Worm (Caenorhabditis elegans) whole organism, early embryonic: ENCODE measurements around the gene str-99.

Source experiments
- B0310.2 ChIP-seq: sonication (generic microtip); optimal IDR thresholded peaks from 2 replicates; lab custom pipeline; 2016; ENCODE audit warnings: mild to moderate bottlenecking, missing genetic modification characterization, missing compliant biosample characterization
- F13C5.2 ChIP-seq: sonication (generic microtip); optimal IDR thresholded peaks from 2 replicates; lab custom pipeline; 2017; ENCODE audit warnings: mild to moderate bottlenecking, missing genetic modification characterization, inconsistent platforms, missing compliant biosample characterization
- aly-1 ChIP-seq: sonication (generic microtip); optimal IDR thresholded peaks from 2 replicates; lab custom pipeline; 2016; ENCODE audit warnings: missing genetic modification characterization, missing compliant biosample characterization
- ama-1 ChIP-seq: fragments of 150-350 bp; optimal IDR thresholded peaks from 2 replicates; lab custom pipeline; 2014
- ceh-13 ChIP-seq: fragments of 200-800 bp; sonication (Bioruptor generic); optimal IDR thresholded peaks from 2 replicates; lab custom pipeline; 2018; ENCODE audit warnings: mild to moderate bottlenecking, missing genetic modification characterization, missing compliant biosample characterization
- ceh-36 ChIP-seq: sonication (generic microtip); optimal IDR thresholded peaks from 2 replicates; lab custom pipeline; 2016; ENCODE audit warnings: missing genetic modification characterization, inconsistent platforms, missing compliant biosample characterization
- ets-7 ChIP-seq: sonication (generic microtip); optimal IDR thresholded peaks from 2 replicates; lab custom pipeline; 2016; ENCODE audit warnings: missing genotype, missing genetic modification characterization, missing compliant biosample characterization
- flt-1 ChIP-seq: fragments of 200-800 bp; sonication (Bioruptor generic); IDR thresholded peaks from 2 replicates; pipeline ENCODE4 v1.3.6; 2022; ENCODE audit warnings: missing genetic modification characterization, missing compliant biosample characterization
- hmbx-1 ChIP-seq: sonication (generic microtip); optimal IDR thresholded peaks from 2 replicates; lab custom pipeline; 2016; ENCODE audit warnings: mild to moderate bottlenecking, missing genetic modification characterization, missing compliant biosample characterization
- hmg-4 ChIP-seq: fragments of 200-800 bp; sonication (Bioruptor generic); optimal IDR thresholded peaks from 2 replicates; lab custom pipeline; 2018; ENCODE audit warnings: mild to moderate bottlenecking, missing genetic modification characterization, missing compliant biosample characterization
- hnd-1 ChIP-seq: sonication (generic microtip); optimal IDR thresholded peaks from 2 replicates; lab custom pipeline; 2016; ENCODE audit warnings: missing genetic modification characterization, missing compliant biosample characterization
- pes-1 ChIP-seq: fragments of 200-800 bp; sonication (Bioruptor generic); IDR thresholded peaks from 2 replicates; pipeline ENCODE4 v1.3.6; 2022; ENCODE audit warnings: missing genetic modification reagents, missing genetic modification characterization, missing compliant biosample characterization
- scrt-1 ChIP-seq: fragments of 200-800 bp; sonication (Bioruptor generic); IDR thresholded peaks from 2 replicates; pipeline ENCODE4 v1.3.6; 2022; ENCODE audit warnings: missing genetic modification characterization, missing compliant biosample characterization
- sea-1 ChIP-seq: fragments of 200-800 bp; sonication (Bioruptor generic); conservative IDR thresholded peaks from 2 replicates; pipeline ENCODE4 v1.3.6; 2022; ENCODE audit warnings: missing genetic modification characterization, missing compliant biosample characterization
- tbx-11 ChIP-seq: fragments of 200-800 bp; sonication (Bioruptor generic); IDR thresholded peaks from 2 replicates; pipeline ENCODE4 v1.3.6; 2022; ENCODE audit warnings: missing genetic modification characterization, missing compliant biosample characterization
- tbx-37 ChIP-seq: fragments of 200-800 bp; sonication (Bioruptor generic); conservative IDR thresholded peaks from 2 replicates; pipeline ENCODE4 v1.3.6; 2022; ENCODE audit warnings: missing genetic modification reagents, missing genetic modification characterization, missing compliant biosample characterization
- tra-4 ChIP-seq: sonication (generic microtip); optimal IDR thresholded peaks from 2 replicates; lab custom pipeline; 2017; ENCODE audit warnings: missing genetic modification characterization, missing compliant biosample characterization

Gene str-99

ce11 chrV:16190485-16190884, 32.2 kb upstream of the str-99 start, which contains the start of gene srh-281:
Gene srh-281, plus strand, starts transcription at chrV:16190785.
- TF ChIP-seq hmbx-1 (tag; lab: Kevin White, UChicago) (no peak), ceh-13 (no peak), scrt-1 (no peak), B0310.2 (tag; lab: Kevin White, UChicago) (no peak)

DNA sequence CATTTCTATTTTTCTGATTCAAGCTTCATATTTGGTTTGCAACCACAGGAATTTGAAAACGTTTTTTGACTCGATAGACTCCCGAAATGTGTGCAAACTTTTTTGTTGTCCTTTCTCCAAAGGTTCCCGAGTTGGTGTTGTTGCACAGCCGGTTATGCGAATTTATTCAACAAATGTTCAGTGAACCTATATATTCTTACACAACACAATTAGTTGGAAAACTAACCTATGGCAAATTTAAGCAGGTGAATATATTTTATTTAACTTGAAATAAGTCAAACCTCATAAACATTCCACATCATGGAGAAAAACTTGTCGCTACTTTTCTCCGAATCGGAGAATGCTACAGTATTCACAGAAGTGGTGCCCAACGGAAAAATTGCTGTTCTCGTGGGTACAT, 25.1 kb upstream of the str-99 start, which contains the start of gene srz-14:
Gene srz-14, plus strand, starts transcription at position 301 of the 400 bp plus-strand sequence.
- TF ChIP-seq ceh-13 (no peak), tbx-11 (GFP tag; lab: Robert Waterston, UW) (no peak), tra-4 (tag; lab: Kevin White, UChicago) (no peak), tbx-37 (no peak), hnd-1 (no peak), ceh-36 (no peak), B0310.2 (tag; lab: Kevin White, UChicago) (no peak), scrt-1 (no peak), ets-7 (no peak), pes-1 (GFP tag; lab: Robert Waterston, UW) (no peak), hmbx-1 (tag; lab: Kevin White, UChicago) (no peak), hmg-4 (GFP tag; lab: Kevin White, UChicago) (no peak)

ce11 chrV:16182918-16183317, 24.6 kb upstream of the str-99 start, which contains the start of gene srh-277:
Gene srh-277, plus strand, starts transcription at chrV:16183218.
- TF ChIP-seq hmg-4 (GFP tag; lab: Kevin White, UChicago) (no peak), tbx-37 (no peak), scrt-1 (no peak), pes-1 (GFP tag; lab: Robert Waterston, UW) (no peak), flt-1 (no peak), hnd-1 (no peak)

ce11 chrV:16182110-16182509, 23.8 kb upstream of the str-99 start, which contains the start of gene srz-13:
Gene srz-13, plus strand, starts transcription at chrV:16182410.
- TF ChIP-seq flt-1 = no peak
- TF ChIP-seq scrt-1 = no peak
- TF ChIP-seq hmg-4 (GFP tag; lab: Kevin White, UChicago) = no peak
- no peak for TF ChIP-seq aly-1 (tag; lab: Kevin White, UChicago)
- TF ChIP-seq ama-1 (lab: Kevin White, UChicago) = no peak
- no peak for TF ChIP-seq tbx-37

- no peak for TF ChIP-seq B0310.2 (tag; lab: Kevin White, UChicago)
- TF ChIP-seq sea-1 (GFP tag; lab: Robert Waterston, UW) = no peak
- TF ChIP-seq ceh-36 = no peak
- no peak for TF ChIP-seq pes-1 (GFP tag; lab: Robert Waterston, UW)
- no peak for TF ChIP-seq ama-1 (lab: Kevin White, UChicago)
- no peak for TF ChIP-seq ets-7
- TF ChIP-seq hmg-4 (GFP tag; lab: Kevin White, UChicago) = no peak
- no peak for TF ChIP-seq aly-1 (tag; lab: Kevin White, UChicago)
- no peak for TF ChIP-seq hmbx-1 (tag; lab: Kevin White, UChicago)
- TF ChIP-seq scrt-1 = no peak
- TF ChIP-seq tra-4 (tag; lab: Kevin White, UChicago) = no peak
- TF ChIP-seq hnd-1 = no peak
- TF ChIP-seq flt-1 = no peak
- no peak for TF ChIP-seq ceh-13
These were observed 22.1 kb upstream of the str-99 start, which contains the start of gene str-106 for ce11 chrV:16180350-16180749. Gene str-106, plus strand, starts transcription at chrV:16180650.

ce11 chrV:16175757-16176156, 17.5 kb upstream of the str-99 start, which contains the start of gene cyp-33D1:
Gene cyp-33D1, minus strand, starts transcription at chrV:16175857.
- TF ChIP-seq ceh-13 (no peak), tbx-37 (no peak), scrt-1 (no peak), ceh-36 (no peak), B0310.2 (tag; lab: Kevin White, UChicago) (no peak), ets-7 (no peak), hmbx-1 (tag; lab: Kevin White, UChicago) (no peak), flt-1 (no peak), aly-1 (tag; lab: Kevin White, UChicago) (no peak), tra-4 (tag; lab: Kevin White, UChicago) (no peak), hnd-1 (no peak), ama-1 (lab: Kevin White, UChicago) (no peak), sea-1 (GFP tag; lab: Robert Waterston, UW) (no peak), tbx-11 (GFP tag; lab: Robert Waterston, UW) (no peak), pes-1 (GFP tag; lab: Robert Waterston, UW) (no peak), hmg-4 (GFP tag; lab: Kevin White, UChicago) (no peak), F13C5.2 (tag; lab: Kevin White, UChicago) (no peak)

- TF ChIP-seq hnd-1 = no peak
- TF ChIP-seq tbx-37 = no peak
- TF ChIP-seq ets-7 = no peak
- no peak for TF ChIP-seq hmg-4 (GFP tag; lab: Kevin White, UChicago)
- TF ChIP-seq pes-1 (GFP tag; lab: Robert Waterston, UW) = no peak
- TF ChIP-seq ceh-13 = no peak
- no peak for TF ChIP-seq F13C5.2 (tag; lab: Kevin White, UChicago)
- no peak for TF ChIP-seq B0310.2 (tag; lab: Kevin White, UChicago)
- no peak for TF ChIP-seq tbx-11 (GFP tag; lab: Robert Waterston, UW)
- TF ChIP-seq sea-1 (GFP tag; lab: Robert Waterston, UW) = no peak
- no peak for TF ChIP-seq hmbx-1 (tag; lab: Kevin White, UChicago)
These were observed 16.9 kb upstream of the str-99 start for ce11 chrV:16175227-16175626.

DNA sequence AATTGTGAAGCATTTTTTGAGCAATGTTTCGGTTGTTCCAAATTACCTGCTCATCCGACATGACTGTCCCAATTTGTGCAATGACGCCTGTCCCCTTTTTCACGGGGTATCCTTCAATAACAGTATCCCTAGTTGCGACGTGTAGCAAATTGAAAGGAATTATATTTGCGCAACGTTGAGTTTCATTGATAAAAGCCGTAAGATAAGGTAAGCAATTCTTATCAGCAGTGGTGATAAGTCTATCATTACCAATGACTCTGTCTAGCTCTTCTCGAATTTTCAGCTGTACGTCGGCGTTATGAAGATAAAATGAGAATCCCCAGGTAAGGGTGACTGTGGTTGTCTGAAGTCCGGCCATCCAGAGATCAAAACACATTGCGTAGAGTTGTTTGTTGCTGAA, 15.8 kb upstream of the str-99 start:
- TF ChIP-seq F13C5.2 (tag; lab: Kevin White, UChicago) (no peak), scrt-1 (no peak), aly-1 (tag; lab: Kevin White, UChicago) (no peak), hmbx-1 (tag; lab: Kevin White, UChicago) (no peak), tbx-11 (GFP tag; lab: Robert Waterston, UW) (no peak), pes-1 (GFP tag; lab: Robert Waterston, UW) (no peak), hmg-4 (GFP tag; lab: Kevin White, UChicago) (no peak), ets-7 (no peak), tbx-37 (no peak), hnd-1 (no peak), tra-4 (tag; lab: Kevin White, UChicago) (no peak), flt-1 (no peak), ama-1 (lab: Kevin White, UChicago) (no peak), ceh-36 (no peak), ceh-13 (no peak), sea-1 (GFP tag; lab: Robert Waterston, UW) (no peak), B0310.2 (tag; lab: Kevin White, UChicago) (no peak)
